Fruit fly (Drosophila melanogaster) whole organism, larva: Measurements from ENCODE around the gene grsm.

Experiments used
- noc ChIP-seq: fragments of 200-800 bp; sonication (Bioruptor generic); optimal IDR thresholded peaks from 3 replicates; lab custom pipeline; 2019; ENCODE audit warnings: missing biosample characterization, mild to moderate bottlenecking, missing genetic modification characterization, moderate library complexity

The grsm gene

DNA sequence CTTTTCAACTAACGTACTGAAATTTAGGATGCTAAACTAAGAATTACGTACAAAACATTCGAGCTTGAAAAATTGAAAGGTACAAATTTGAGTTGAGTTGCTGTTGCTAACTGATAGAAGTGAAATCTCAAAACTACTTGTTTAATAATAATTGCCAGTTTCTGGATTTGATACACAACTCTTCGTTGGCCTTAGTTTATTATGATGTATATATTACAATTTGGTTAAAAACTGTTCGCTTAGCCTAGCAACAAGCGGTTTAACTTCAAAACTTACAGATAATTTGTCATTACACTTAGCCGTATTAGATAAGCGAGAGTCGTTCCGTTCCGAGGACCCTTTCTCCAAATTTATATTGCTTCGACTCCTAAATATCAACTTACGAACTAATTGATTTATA lies at the start of gene grsm, which contains the start of gene CG14384:
Gene grsm, minus strand, starts transcription at position 101 of the 400 bp plus-strand sequence.
Gene CG14384, minus strand, starts transcription at position 101 of the 400 bp plus-strand sequence.
- no peak for TF ChIP-seq noc (tag; lab: Kevin White, UChicago)

DNA sequence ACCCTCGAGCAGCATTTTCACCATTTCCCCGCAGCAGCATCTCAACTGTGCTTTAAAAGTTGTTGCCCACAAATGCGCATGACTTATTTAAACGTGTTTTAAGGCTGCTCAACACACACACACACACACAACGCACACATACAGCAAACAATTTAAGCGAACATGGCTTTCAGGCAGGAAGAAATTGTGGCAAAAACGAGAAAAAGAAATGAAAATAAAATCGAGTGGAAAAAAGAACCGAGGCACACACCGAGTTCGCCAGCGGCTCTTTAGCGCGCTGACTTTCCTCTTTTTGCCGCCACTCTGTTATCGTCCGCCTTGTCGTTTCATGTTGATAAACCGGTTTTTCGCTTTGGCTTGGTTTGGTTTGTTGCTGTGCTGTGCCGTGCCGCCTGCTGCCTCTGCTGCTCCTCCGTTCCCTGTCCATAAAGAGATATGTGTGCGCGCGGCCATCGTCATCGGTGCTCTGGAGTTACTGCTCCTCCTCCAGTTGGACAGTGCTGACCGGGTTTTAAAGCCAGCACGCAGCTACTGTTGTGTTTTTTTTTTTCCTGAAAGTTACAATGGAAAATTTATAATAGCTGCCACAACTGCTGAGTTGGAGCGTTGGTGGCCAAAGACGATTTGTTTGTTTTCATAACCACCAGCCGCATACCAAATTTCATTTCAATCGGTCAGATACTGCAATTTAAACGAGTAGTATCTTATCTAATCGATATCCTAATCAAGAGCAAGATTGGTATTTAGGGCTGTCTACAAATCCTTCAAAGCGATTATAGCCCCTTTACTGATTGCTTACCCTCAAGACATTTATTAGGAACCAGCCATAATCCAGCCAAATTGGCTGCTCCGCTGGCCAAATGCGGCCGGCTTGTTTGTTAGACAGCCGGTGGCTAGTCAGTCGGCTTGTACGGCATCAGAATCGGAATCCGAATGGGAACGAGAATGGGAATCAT lies 48.6 kb upstream of the grsm start:
- TF ChIP-seq noc (tag; lab: Kevin White, UChicago), result peak; percentile 21

DNA sequence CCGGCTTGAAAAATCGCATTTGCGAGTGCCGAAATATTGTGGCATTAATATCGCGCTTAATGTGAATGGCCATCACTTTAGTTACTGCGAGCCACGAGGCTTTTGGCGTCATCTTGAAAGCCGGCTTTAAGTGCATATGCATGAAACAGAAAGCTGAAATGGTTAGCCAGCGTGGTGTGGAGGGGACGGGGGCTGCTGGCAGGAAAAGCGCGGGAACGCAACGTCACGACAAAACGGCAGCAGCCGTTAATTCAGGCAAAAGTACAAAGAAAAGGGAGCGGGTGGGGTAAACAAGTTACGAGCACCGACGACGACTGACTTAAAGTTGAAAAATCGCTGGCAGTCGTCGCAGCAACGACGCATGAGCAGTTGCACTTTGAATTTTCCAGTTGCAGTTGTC lies 47.9 kb upstream of the grsm start:
- no peak for TF ChIP-seq noc (tag; lab: Kevin White, UChicago)

DNA sequence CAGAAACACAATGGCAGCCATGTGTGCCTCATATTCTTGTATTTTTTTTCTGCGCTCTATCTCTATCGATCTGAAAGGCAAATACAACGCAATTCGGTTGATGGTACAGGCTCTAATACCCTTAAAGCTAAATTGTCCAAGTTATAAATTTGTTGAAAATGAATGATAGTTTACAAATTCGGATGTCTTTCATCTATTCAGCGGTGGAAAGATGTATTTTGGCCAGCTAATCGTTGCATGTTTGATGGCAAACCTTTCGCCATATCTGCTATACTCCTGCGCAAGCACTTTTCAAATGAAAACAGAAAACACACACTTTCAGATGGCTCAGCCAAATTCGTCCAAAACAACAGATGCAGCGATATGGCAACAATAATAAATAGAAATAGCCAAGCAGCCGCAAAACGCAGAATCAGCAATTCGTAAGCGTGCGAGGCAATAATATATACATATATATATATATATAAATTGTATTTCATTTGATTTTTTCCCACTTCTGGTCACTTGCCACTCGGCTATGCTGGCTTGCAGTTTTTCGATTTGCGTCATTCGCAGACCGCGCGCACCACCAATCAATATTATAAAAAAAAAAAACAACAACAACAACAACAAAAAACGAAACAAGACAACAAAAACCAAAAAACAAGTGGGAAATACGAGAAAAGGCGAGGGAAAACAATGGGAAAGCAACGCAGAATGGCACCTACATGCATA lies 46.8 kb upstream of the grsm start:
- TF ChIP-seq noc (tag; lab: Kevin White, UChicago), result peak; percentile 31

DNA sequence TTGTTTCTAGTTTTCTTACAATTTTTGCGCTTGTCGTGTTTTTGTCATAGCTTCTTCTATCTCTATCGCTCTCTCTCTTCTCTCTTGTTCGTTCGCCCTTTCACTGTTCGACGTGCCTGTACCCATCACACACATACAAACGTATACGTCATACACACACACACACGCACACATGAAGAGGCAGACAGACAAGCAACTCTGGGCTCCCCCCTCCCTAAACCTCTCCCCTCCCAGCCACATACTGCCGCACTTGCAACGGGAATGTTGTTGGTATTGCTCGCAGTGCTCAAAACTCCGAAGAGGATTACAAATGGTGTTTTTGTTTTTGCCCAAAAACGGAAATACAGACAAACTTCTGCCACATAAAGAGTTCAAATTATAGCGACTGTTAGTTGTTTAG lies 45.5 kb upstream of the grsm start:
- no peak for TF ChIP-seq noc (tag; lab: Kevin White, UChicago)

DNA sequence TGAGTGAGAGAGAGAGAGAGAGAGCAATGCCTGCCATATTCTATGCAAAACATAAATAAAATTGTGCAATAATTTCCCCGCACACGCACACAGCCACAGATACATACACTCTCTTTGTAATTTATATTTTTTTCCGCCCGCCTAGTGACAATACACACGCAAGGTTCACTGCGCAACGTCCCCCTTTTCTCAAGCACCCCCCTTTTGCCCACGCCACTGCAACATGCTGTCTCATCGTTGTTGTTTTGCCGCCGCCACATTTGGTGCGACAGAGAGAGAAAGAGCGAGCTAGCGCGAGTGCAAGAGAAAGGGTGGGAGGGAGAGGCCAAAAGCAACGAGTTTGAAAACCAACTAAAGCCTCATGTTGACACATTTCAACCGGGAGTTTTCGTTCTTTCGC lies 44.8 kb upstream of the grsm start:
- TF ChIP-seq noc (tag; lab: Kevin White, UChicago), result peak; percentile 76

DNA sequence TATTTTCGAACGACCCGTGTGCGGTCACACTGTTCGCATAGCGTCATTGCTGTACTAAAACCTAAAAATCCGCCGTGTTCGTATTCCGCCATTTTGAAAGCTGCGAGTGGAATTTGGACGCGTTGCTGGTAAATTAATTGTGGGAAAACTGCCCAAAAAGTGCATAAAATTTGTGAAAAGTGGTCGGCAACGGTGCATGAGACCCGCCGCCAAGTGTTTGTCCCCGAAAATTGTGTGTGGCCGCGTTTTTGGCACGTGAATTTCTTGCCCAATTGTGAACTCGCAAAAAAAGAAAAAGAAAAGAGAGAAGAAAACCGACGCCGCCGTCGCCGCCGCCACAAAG lies 44.1 kb upstream of the grsm start, which contains the start of gene CtBP:
Gene CtBP, plus strand, starts transcription at position 29 of the 343 bp plus-strand sequence.
- TF ChIP-seq noc (tag; lab: Kevin White, UChicago), result no peak

DNA sequence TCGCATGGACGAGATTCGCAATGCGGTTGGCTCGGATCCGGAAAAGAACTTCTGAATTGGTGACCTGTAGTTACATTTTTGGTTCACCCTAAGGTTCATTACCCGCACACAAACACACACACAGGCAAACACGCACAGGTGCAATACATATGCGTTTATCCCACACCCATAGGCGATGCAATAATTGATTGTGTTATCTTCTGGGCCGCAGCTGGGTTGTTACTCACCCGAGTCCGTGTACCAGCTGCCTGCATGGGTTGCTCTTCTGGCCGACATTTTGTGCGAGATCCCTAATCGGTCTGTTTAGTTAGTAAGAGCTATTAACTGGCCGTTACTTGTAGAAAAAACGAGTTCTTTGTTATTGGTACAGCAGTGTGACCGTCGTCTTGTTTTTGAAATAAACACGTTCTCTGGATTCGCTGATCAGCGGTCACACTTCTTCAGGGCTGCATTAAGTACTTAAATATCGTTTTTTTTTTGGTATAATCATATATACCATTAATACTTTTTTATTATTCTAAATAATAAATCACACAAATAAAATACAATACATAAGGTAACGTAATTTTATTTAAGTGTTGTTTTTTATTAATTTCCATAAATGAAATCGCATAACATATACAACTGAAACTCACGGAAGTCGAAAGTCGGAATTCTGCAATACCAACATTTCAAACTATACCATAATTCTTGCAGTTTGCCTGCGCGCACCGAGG lies 43.6 kb upstream of the grsm start, which contains the start of gene CG8031:
Gene CG8031, minus strand, starts transcription at position 406 of the 716 bp plus-strand sequence.
- no peak for TF ChIP-seq noc (tag; lab: Kevin White, UChicago)

DNA sequence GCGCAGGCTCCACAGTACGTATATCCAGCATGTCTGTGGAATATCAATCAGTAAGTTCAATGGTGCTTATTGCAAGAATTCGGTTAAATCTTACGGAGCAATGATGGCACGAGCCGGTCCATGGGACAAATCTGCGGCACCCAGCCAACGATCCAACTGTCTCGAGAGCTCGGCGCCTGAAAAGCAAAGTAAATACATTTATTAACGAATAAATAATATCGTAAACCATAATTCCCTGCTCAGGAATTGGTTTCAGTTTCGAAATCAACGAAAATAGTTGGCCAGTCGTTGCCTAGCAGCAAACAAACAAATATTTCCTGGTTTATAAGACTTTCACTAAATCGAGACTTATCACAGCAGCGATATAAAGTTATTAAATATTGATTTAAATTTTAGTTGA lies 42.1 kb upstream of the grsm start, which contains the start of gene CG11656:
Gene CG11656, plus strand, starts transcription at position 301 of the 400 bp plus-strand sequence.
- TF ChIP-seq noc (tag; lab: Kevin White, UChicago), result no peak

DNA sequence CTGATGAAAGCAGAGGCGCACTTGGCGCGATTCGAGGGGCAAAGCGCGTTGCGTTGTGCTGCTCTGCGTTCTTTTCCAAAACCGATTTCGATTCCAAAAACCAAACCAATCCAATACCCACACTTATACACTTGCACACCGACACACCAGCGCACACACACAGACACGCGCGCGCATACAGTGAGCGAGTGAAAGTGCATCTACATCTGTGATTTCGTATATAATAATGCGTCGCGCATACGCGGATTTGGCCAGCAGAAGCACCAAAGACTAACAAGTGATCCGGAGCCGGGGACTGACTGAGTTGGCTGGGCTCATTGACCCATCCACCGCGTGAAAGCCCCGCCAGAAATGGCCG lies 30.7 kb upstream of the grsm start:
- no peak for TF ChIP-seq noc (tag; lab: Kevin White, UChicago)

DNA sequence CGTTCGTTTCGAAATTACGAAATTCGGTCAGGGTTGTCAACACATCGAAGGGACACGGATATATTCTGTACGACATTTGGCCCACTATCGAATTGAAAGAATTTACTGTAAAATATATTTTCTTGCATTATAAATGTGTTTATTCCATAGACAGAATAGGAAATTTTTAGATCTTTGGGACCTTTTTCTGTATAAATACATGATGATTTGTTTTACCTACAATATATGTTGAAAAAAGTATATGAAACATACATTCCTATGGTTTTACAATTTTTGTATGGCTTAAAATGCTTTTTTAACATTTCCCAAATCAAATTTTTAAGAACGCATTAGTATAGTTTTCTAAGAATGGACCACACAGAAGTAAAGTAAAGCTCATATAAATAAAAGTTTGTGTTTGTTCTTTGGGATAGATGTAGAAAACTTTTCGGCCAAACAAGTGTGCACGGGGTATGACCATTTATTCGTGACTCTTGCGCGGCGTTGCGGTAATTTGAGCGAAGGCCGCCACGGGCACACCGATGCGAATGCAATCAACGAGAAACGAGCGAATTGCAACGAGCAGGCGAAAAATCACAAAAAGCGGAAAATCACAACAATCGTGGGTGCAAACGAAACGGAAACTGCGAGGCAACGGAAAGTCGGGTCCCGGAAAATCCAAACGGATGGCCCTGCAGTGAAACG lies 30.2 kb upstream of the grsm start, which contains the start of the genes CG17327, CG44194 and CG7518:
Gene CG17327, minus strand, starts transcription at position 177 of the 684 bp plus-strand sequence.
Gene CG44194, minus strand, starts transcription at position 177 of the 684 bp plus-strand sequence.
Gene CG7518, plus strand, starts transcription at position 540 of the 684 bp plus-strand sequence.
- no peak for TF ChIP-seq noc (tag; lab: Kevin White, UChicago)

DNA sequence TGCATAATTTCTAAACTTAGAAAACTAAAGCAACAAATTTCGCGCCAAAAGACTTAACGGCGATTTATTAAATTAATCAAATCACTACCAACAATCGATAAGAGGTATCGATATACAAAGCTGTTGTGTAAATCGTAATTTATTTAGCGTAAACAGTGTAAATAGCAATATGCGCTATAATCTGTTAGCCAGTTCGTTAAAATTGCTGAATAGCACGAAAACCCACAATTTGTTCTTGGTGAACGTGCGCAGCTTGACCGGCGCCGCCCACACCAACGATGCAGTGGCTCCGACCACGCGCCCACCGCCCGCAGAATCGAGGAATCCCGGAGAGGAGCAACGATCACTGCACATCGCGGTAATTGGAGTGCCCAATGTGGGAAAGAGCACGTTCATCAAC lies 28.0 kb upstream of the grsm start, which contains the start of gene CG7488:
Gene CG7488, plus strand, starts transcription at position 99 of the 400 bp plus-strand sequence.
- TF ChIP-seq noc (tag; lab: Kevin White, UChicago), result no peak

DNA sequence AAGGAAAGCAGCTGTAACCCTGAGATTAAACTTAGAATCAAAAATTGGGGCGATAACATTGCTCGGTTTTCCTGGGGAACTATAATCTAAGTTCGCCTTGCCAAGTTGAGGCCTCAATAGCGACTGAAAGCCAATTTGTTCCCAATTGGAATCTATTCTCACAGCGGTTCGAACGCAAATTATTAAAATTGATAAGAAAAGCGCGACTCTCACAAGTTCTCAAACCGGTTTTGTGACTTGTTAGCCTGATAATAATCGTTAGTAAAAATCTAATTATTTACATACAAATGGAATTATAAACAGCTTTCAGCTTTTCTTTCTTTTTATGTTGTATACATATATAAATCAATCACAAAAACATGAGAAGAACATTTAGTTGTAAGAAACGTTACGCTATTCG lies 27.5 kb upstream of the grsm start, which contains the start of gene yellow-f2:
Gene yellow-f2, minus strand, starts transcription at position 101 of the 400 bp plus-strand sequence.
- TF ChIP-seq noc (tag; lab: Kevin White, UChicago), result no peak

DNA sequence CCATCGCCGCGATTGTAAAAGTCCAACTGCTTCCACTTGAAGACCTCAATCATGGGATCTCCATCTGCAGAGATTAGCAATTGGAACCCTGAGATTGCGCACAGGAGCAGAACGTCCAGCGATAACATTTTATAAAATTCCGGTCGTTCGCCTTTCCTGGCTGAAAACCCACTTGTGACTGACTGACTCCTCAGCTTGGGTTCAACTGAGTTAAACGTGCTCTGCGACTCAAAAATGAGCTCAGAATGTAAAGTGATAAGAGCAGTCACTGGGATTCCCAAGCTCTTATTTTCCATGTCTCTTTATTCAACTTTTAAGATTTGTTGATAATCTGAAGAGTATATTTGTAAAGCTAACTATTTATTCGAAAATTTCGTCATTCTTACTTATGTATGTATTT lies 25.5 kb upstream of the grsm start, which contains the start of gene yellow-f:
Gene yellow-f, minus strand, starts transcription at position 184 of the 400 bp plus-strand sequence.
- no peak for TF ChIP-seq noc (tag; lab: Kevin White, UChicago)
